Worm (Caenorhabditis elegans) whole organism, L1 larva: ENCODE measurements around the gene F49H6.15.

Source experiments
- C16A3.4 ChIP-seq: fragments of 150-350 bp; optimal IDR thresholded peaks from 2 replicates; lab custom pipeline; 2014; ENCODE audit warnings: missing biosample characterization, missing genetic modification characterization
- C34B4.2 ChIP-seq: sonication (generic microtip); optimal IDR thresholded peaks from 2 replicates; lab custom pipeline; 2017; ENCODE audit warnings: mild to moderate bottlenecking, missing genetic modification characterization, missing compliant biosample characterization
- F16B12.6 ChIP-seq: fragments of 150-350 bp; optimal IDR thresholded peaks from 2 replicates; lab custom pipeline; 2014; ENCODE audit warnings: missing biosample characterization, missing genetic modification characterization
- ama-1 ChIP-seq: fragments of 150-350 bp; optimal IDR thresholded peaks from 2 replicates; lab custom pipeline; 2014
- blmp-1 ChIP-seq: fragments of 150-350 bp; optimal IDR thresholded peaks from 2 replicates; lab custom pipeline; 2014; ENCODE audit warnings: missing biosample characterization, missing genetic modification characterization
- ceh-63 ChIP-seq: fragments of 200-800 bp; sonication (Bioruptor generic); optimal IDR thresholded peaks from 2 replicates; lab custom pipeline; 2018; ENCODE audit warnings: mild to moderate bottlenecking, missing genetic modification characterization, missing compliant biosample characterization
- ceh-8 ChIP-seq: fragments of 200-800 bp; sonication (Bioruptor generic); optimal IDR thresholded peaks from 2 replicates; lab custom pipeline; 2018; ENCODE audit warnings: mild to moderate bottlenecking, missing genetic modification characterization, moderate library complexity, missing compliant biosample characterization
- ceh-90 ChIP-seq: sonication (generic microtip); optimal IDR thresholded peaks from 2 replicates; lab custom pipeline; 2016; ENCODE audit warnings: missing genetic modification characterization, missing compliant biosample characterization
- ces-1 ChIP-seq: fragments of 150-350 bp; optimal IDR thresholded peaks from 2 replicates; lab custom pipeline; 2014; ENCODE audit warnings: missing biosample characterization, missing genetic modification reagents, missing genetic modification characterization
- efl-1 ChIP-seq, 4 experiments: fragments of 150-350 bp; optimal IDR thresholded peaks in 3 of 4; peaks in 1 of 4; 1 replicate in 1 of 4; 2 replicates in 3 of 4; lab custom pipeline; 2014; ENCODE audit warnings: missing biosample characterization in 2 of 4, missing genetic modification characterization in 2 of 4, missing genetic modification reagents in 2 of 4
- elt-2 ChIP-seq: sonication (generic microtip); optimal IDR thresholded peaks from 2 replicates; lab custom pipeline; 2016; ENCODE audit warnings: missing genetic modification characterization, mild to moderate bottlenecking, inconsistent platforms, missing compliant biosample characterization, missing genetic modification reagents
- fkh-10 ChIP-seq: sonication (generic microtip); optimal IDR thresholded peaks from 2 replicates; lab custom pipeline; 2017; ENCODE audit warnings: missing biosample characterization, missing genetic modification reagents, missing genetic modification characterization
- fkh-4 ChIP-seq: sonication (generic microtip); optimal IDR thresholded peaks from 2 replicates; lab custom pipeline; 2016; ENCODE audit warnings: missing compliant biosample characterization, missing genetic modification characterization, borderline replicate concordance
- fkh-8 ChIP-seq: sonication (generic microtip); optimal IDR thresholded peaks from 2 replicates; lab custom pipeline; 2016; ENCODE audit warnings: mild to moderate bottlenecking, missing genetic modification characterization, missing compliant biosample characterization
- fos-1 ChIP-seq: fragments of 150-350 bp; optimal IDR thresholded peaks from 2 replicates; lab custom pipeline; 2014; ENCODE audit warnings: missing biosample characterization, missing genetic modification characterization
- hlh-17 ChIP-seq: fragments of 200-800 bp; sonication (Bioruptor generic); optimal IDR thresholded peaks from 2 replicates; lab custom pipeline; 2018; ENCODE audit warnings: missing genetic modification characterization, mild to moderate bottlenecking, missing compliant biosample characterization, moderate library complexity, borderline replicate concordance
- hlh-4 ChIP-seq: sonication (generic microtip); optimal IDR thresholded peaks from 2 replicates; lab custom pipeline; 2016; ENCODE audit warnings: mild to moderate bottlenecking, missing genetic modification characterization, missing compliant biosample characterization
- hpl-2 ChIP-seq: fragments of 150-350 bp; optimal IDR thresholded peaks from 2 replicates; lab custom pipeline; 2014; ENCODE audit warnings: missing biosample characterization, missing genetic modification reagents, missing genetic modification characterization
- irx-1 ChIP-seq: sonication (generic microtip); optimal IDR thresholded peaks from 2 replicates; lab custom pipeline; 2016; ENCODE audit warnings: missing genetic modification characterization, missing compliant biosample characterization
- isw-1 ChIP-seq: fragments of 200-800 bp; sonication (Bioruptor generic); IDR thresholded peaks from 2 replicates; pipeline ENCODE4 v1.3.6; 2022; ENCODE audit warnings: missing genetic modification characterization, missing compliant biosample characterization
- jun-1 ChIP-seq: fragments of 150-350 bp; optimal IDR thresholded peaks from 2 replicates; lab custom pipeline; 2014; ENCODE audit warnings: missing biosample characterization, missing genetic modification reagents, missing genetic modification characterization
- lin-13 ChIP-seq: fragments of 150-350 bp; optimal IDR thresholded peaks from 2 replicates; lab custom pipeline; 2014; ENCODE audit warnings: missing biosample characterization, missing genetic modification reagents, missing genetic modification characterization
- mef-2 ChIP-seq: fragments of 150-350 bp; optimal IDR thresholded peaks from 2 replicates; lab custom pipeline; 2014; ENCODE audit warnings: missing biosample characterization, missing genetic modification characterization
- nhr-11 ChIP-seq: fragments of 150-350 bp; optimal IDR thresholded peaks from 2 replicates; lab custom pipeline; 2014; ENCODE audit warnings: missing biosample characterization, missing genetic modification characterization
- nhr-12 ChIP-seq: sonication (generic microtip); optimal IDR thresholded peaks from 2 replicates; lab custom pipeline; 2017; ENCODE audit warnings: missing biosample characterization, missing genetic modification characterization
- nhr-20 ChIP-seq: sonication (generic microtip); optimal IDR thresholded peaks from 2 replicates; lab custom pipeline; 2016; ENCODE audit warnings: mild to moderate bottlenecking, missing genetic modification characterization, missing compliant biosample characterization
- nhr-47 ChIP-seq: sonication (generic microtip); optimal IDR thresholded peaks from 2 replicates; lab custom pipeline; 2016; ENCODE audit warnings: mild to moderate bottlenecking, missing genetic modification characterization, moderate library complexity, missing compliant biosample characterization
- nhr-71 ChIP-seq: sonication (generic microtip); optimal IDR thresholded peaks from 2 replicates; lab custom pipeline; 2016; ENCODE audit warnings: mild to moderate bottlenecking, missing genetic modification characterization, moderate library complexity, missing compliant biosample characterization
- nhr-84 ChIP-seq: sonication (generic microtip); optimal IDR thresholded peaks from 2 replicates; lab custom pipeline; 2017; ENCODE audit warnings: missing biosample characterization, missing genetic modification characterization
- nhr-85 ChIP-seq: sonication (generic microtip); peaks from one replicate; lab custom pipeline; 2016; ENCODE audit warnings: missing genetic modification characterization, inconsistent platforms, missing compliant biosample characterization
- nhr-90 ChIP-seq: sonication (generic microtip); optimal IDR thresholded peaks from 2 replicates; lab custom pipeline; 2016; ENCODE audit warnings: mild to moderate bottlenecking, missing genetic modification characterization, missing compliant biosample characterization; ENCODE audit not compliant: poor library complexity
- snu-23 ChIP-seq: sonication (generic microtip); optimal IDR thresholded peaks from 2 replicates; lab custom pipeline; 2016; ENCODE audit warnings: missing genetic modification characterization, missing compliant biosample characterization
- sptf-1 ChIP-seq: fragments of 150-350 bp; optimal IDR thresholded peaks from 2 replicates; lab custom pipeline; 2014; ENCODE audit warnings: missing biosample characterization, missing genetic modification characterization
- tlp-1 ChIP-seq: fragments of 150-350 bp; optimal IDR thresholded peaks from 2 replicates; lab custom pipeline; 2014; ENCODE audit warnings: missing biosample characterization, missing genetic modification characterization
- unc-62 ChIP-seq: fragments of 150-350 bp; optimal IDR thresholded peaks from 2 replicates; lab custom pipeline; 2014; ENCODE audit warnings: missing biosample characterization, missing genetic modification reagents, missing genetic modification characterization
- unc-86 ChIP-seq: sonication (generic microtip); optimal IDR thresholded peaks from 2 replicates; lab custom pipeline; 2016; ENCODE audit warnings: missing genetic modification characterization, missing compliant biosample characterization
- vab-15 ChIP-seq: sonication (generic microtip); optimal IDR thresholded peaks from 2 replicates; lab custom pipeline; 2017; ENCODE audit warnings: missing genotype, mild to moderate bottlenecking, missing genetic modification characterization, missing compliant biosample characterization
- xbp-1 ChIP-seq: sonication (generic microtip); optimal IDR thresholded peaks from 2 replicates; lab custom pipeline; 2016; ENCODE audit warnings: missing genetic modification characterization, missing compliant biosample characterization
- zag-1 ChIP-seq: fragments of 150-350 bp; optimal IDR thresholded peaks from 2 replicates; lab custom pipeline; 2014; ENCODE audit warnings: missing biosample characterization, missing genetic modification characterization
- ztf-4 ChIP-seq: fragments of 150-350 bp; optimal IDR thresholded peaks from 2 replicates; lab custom pipeline; 2014; ENCODE audit warnings: missing biosample characterization, missing genetic modification characterization

The F49H6.15 gene

ce11 chrV:17061585-17061984 lies 35.4 kb upstream of the F49H6.15 start, which contains the start of gene F28B1.9:
Gene F28B1.9, plus strand, starts transcription at chrV:17061885.
- TF ChIP-seq fkh-10 (no peak), C16A3.4 (no peak), blmp-1 (tag; lab: Kevin White, UChicago) (no peak), nhr-47 (tag; lab: Kevin White, UChicago) (no peak), ztf-4 (tag; lab: Kevin White, UChicago) (no peak), nhr-71 (tag; lab: Kevin White, UChicago) (no peak), unc-86 (tag; lab: Kevin White, UChicago) (no peak), fkh-4 (no peak)

- TF ChIP-seq nhr-90 (tag; lab: Kevin White, UChicago) (no peak), sptf-1 (no peak), nhr-11 (tag; lab: Kevin White, UChicago) (no peak), mef-2 (tag; lab: Kevin White, UChicago) (no peak), fos-1 (tag; lab: Kevin White, UChicago) (no peak), nhr-85 (tag; lab: Kevin White, UChicago) (no peak)
These were observed 33.8 kb upstream of the F49H6.15 start, which contains the start of gene sri-66 for ce11 chrV:17059987-17060386. Gene sri-66, plus strand, starts transcription at chrV:17060287.

ce11 chrV:17044500-17044899 lies 18.3 kb upstream of the F49H6.15 start, which contains the start of gene F28B1.2:
Gene F28B1.2, plus strand, starts transcription at chrV:17044800.
- no peak for TF ChIP-seq efl-1 (optimal IDR thresholded peaks at IDR 0.05; lab: Kevin White, UChicago)
- TF ChIP-seq efl-1 (GFP tag; optimal IDR thresholded peaks at IDR 0.05 in 1 of 2; lab: Kevin White, UChicago) = peak in 1 of 2 experiments; percentile 48
- no peak for TF ChIP-seq ceh-8 (GFP tag; lab: Kevin White, UChicago)
- TF ChIP-seq irx-1 (tag; lab: Kevin White, UChicago) = no peak
- no peak for TF ChIP-seq hpl-2

- TF ChIP-seq efl-1 (optimal IDR thresholded peaks at IDR 0.05; lab: Kevin White, UChicago) (no peak), efl-1 (GFP tag; optimal IDR thresholded peaks at IDR 0.05 in 1 of 2; lab: Kevin White, UChicago) (peak in 1 of 2 experiments; percentile 44), mef-2 (tag; lab: Kevin White, UChicago) (no peak)
These were observed 16.1 kb upstream of the F49H6.15 start, which contains the start of gene hpo-33 for ce11 chrV:17042263-17042662. Gene hpo-33, plus strand, starts transcription at chrV:17042563.

- TF ChIP-seq jun-1 (tag; lab: Kevin White, UChicago) = no peak
- no peak for TF ChIP-seq tlp-1 (tag; lab: Kevin White, UChicago)
- TF ChIP-seq F16B12.6 (tag; lab: Kevin White, UChicago) = no peak
- no peak for TF ChIP-seq ama-1 (lab: Kevin White, UChicago)
These were observed 9.7 kb upstream of the F49H6.15 start, which contains the start of gene srz-94 for ce11 chrV:17035850-17036249. Gene srz-94, minus strand, starts transcription at chrV:17035950.

- TF ChIP-seq hlh-4 (tag; lab: Kevin White, UChicago) (peak; percentile 98), fkh-8 (tag; lab: Kevin White, UChicago) (peak; percentile 3), jun-1 (tag; lab: Kevin White, UChicago) (no peak), snu-23 (GFP tag; lab: Kevin White, UChicago) (no peak)
- TF ChIP-seq, all 84 proteins: peak for 2
These were observed 4.2 kb upstream of the F49H6.15 start for ce11 chrV:17030430-17030829.

ce11 chrV:17022613-17023322 lies 3.4 kb downstream of the F49H6.15 start, which contains the start of the genes F49H6.8 and F49H6.5:
Gene F49H6.8, minus strand, starts transcription at chrV:17022663.
Gene F49H6.5, plus strand, starts transcription at chrV:17023241.
- TF ChIP-seq tlp-1 (tag; lab: Kevin White, UChicago) = peak; percentile 42
- TF ChIP-seq isw-1 = no peak
- no peak for TF ChIP-seq xbp-1
- TF ChIP-seq ceh-63 (GFP tag; lab: Kevin White, UChicago) = no peak
- no peak for TF ChIP-seq C34B4.2 (tag; lab: Kevin White, UChicago)
- TF ChIP-seq unc-62 (GFP tag; lab: Kevin White, UChicago) = no peak
- TF ChIP-seq elt-2 (tag; lab: Kevin White, UChicago) = peak; percentile 51
- TF ChIP-seq jun-1 (tag; lab: Kevin White, UChicago) = no peak
- no peak for TF ChIP-seq ceh-90 (tag; lab: Kevin White, UChicago)
- no peak for TF ChIP-seq lin-13 (GFP tag; lab: Kevin White, UChicago)
- TF ChIP-seq nhr-12 (tag; lab: Kevin White, UChicago) = no peak
- TF ChIP-seq nhr-20 (tag; lab: Kevin White, UChicago) = no peak
- TF ChIP-seq ces-1 = no peak
- no peak for TF ChIP-seq vab-15 (tag; lab: Kevin White, UChicago)
- TF ChIP-seq hlh-17 (GFP tag; lab: Kevin White, UChicago) = no peak
- TF ChIP-seq ztf-4 (tag; lab: Kevin White, UChicago) = no peak
- TF ChIP-seq zag-1 = no peak
- no peak for TF ChIP-seq nhr-84 (tag; lab: Kevin White, UChicago)
